Worm (Caenorhabditis elegans): ENCODE measurements around the gene mcm-2.

DNA sequence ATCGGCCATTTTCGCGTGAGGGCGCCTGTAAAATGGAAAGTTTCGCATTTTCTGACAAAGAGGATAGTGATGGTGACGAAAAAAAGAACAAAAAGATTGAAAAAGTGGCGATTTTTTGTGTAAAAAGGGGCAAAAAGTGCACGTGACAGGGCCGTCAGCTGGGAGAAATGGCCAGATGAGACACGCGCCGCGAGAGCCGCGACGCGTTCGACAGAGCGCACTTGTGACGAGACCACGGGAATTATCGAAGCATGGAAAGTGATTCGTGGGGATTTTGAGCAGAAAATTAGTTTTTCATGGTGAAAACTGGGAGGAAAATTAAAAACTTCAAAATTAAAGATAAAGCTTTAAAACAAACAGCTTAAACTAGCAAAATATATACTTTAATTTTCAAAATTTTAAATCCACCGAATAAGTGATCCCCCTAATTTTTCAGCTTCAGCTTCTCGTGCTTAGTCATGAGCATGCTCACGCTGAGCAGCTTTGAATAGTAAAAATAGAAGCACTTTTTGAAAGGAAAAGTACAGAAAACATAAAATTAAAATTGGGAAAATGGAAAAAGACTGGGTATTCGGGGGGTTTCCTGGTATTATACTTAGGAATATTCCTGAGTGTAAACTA, 38.8 kb downstream of the mcm-2 start, which contains the start of gene W03C9.5:
- TF ChIP-seq ama-1 (optimal IDR thresholded peaks at IDR 0.05) (peak; percentile 75), nhr-237 (tag; optimal IDR thresholded peaks at IDR 0.05) (no peak), madf-5 (GFP tag; IDR thresholded peaks at IDR 0.05) (peak in 1 of 2 experiments; percentile 67; a peak in 2 of 4 replicates), aly-2 (tag; optimal IDR thresholded peaks at IDR 0.05) (no peak)
